Fruit fly (Drosophila melanogaster): Measurements from ENCODE around the gene CG33946.

dm6 chr3L:6263896-6264841 lies 43.8 kb downstream of the CG33946 start:
- TF ChIP-seq Mnt (GFP tag; optimal IDR thresholded peaks at IDR 0.05) = no peak
- no peak for TF ChIP-seq CG7101 (tag; optimal IDR thresholded peaks at IDR 0.05)
- TF ChIP-seq CG12768 (GFP tag; optimal IDR thresholded peaks at IDR 0.05) = no peak
- TF ChIP-seq Crg-1 (GFP tag; optimal IDR thresholded peaks at IDR 0.05) = no peak
